Fruit fly (Drosophila melanogaster) whole organism, embryonic: Measurements from ENCODE around the gene CG10576.

Experiments used
- Abd-B ChIP-seq: fragments of 200-800 bp; sonication (Bioruptor generic); optimal IDR thresholded peaks from 2 replicates; lab custom pipeline; 2018; ENCODE audit warnings: missing biosample characterization, mild to moderate bottlenecking, missing genetic modification characterization, moderate library complexity
- Aef1 ChIP-seq: fragments of 200-800 bp; sonication (Bioruptor generic); IDR thresholded peaks from 3 replicates; pipeline ENCODE4 v1.3.6; 2022; ENCODE audit warnings: missing biosample characterization, missing genetic modification characterization
- B-H2 ChIP-seq: fragments of 200-800 bp; sonication (Bioruptor generic); optimal IDR thresholded peaks from 2 replicates; lab custom pipeline; 2018; ENCODE audit warnings: missing biosample characterization, mild to moderate bottlenecking, missing genetic modification characterization
- BtbVII ChIP-seq: fragments of 200-800 bp; sonication (Bioruptor generic); optimal IDR thresholded peaks from 3 replicates; lab custom pipeline; 2017; ENCODE audit warnings: missing biosample characterization, mild to moderate bottlenecking, missing genetic modification characterization
- Bteb2 ChIP-seq: fragments of 200-800 bp; sonication (Bioruptor generic); optimal IDR thresholded peaks from 2 replicates; lab custom pipeline; 2016; ENCODE audit warnings: missing biosample characterization, missing genetic modification characterization
- CG12071 ChIP-seq: fragments of 200-800 bp; sonication (Bioruptor generic); optimal IDR thresholded peaks from 3 replicates; lab custom pipeline; 2018; ENCODE audit warnings: missing biosample characterization, mild to moderate bottlenecking, missing genetic modification characterization
- CG13123 ChIP-seq: fragments of 200-800 bp; sonication (Bioruptor generic); optimal IDR thresholded peaks from 2 replicates; lab custom pipeline; 2016; ENCODE audit warnings: missing biosample characterization, missing genetic modification characterization
- CG13775 ChIP-seq: fragments of 200-800 bp; sonication (Bioruptor generic); optimal IDR thresholded peaks from 3 replicates; lab custom pipeline; 2017; ENCODE audit warnings: missing biosample characterization, mild to moderate bottlenecking, missing genetic modification characterization
- CG15269 ChIP-seq: fragments of 200-800 bp; sonication (Bioruptor generic); optimal IDR thresholded peaks from 2 replicates; lab custom pipeline; 2018; ENCODE audit warnings: missing biosample characterization, mild to moderate bottlenecking, missing genetic modification characterization, moderate library complexity
- CG17186 ChIP-seq: fragments of 200-800 bp; sonication (Bioruptor generic); optimal IDR thresholded peaks from 3 replicates; lab custom pipeline; 2017; ENCODE audit warnings: missing biosample characterization, missing genetic modification reagents, missing genetic modification characterization
- CG18764 ChIP-seq: fragments of 200-800 bp; sonication (Bioruptor generic); optimal IDR thresholded peaks from 3 replicates; lab custom pipeline; 2016; ENCODE audit warnings: missing biosample characterization, missing genetic modification characterization
- CG3065 ChIP-seq: fragments of 200-800 bp; sonication (Bioruptor generic); optimal IDR thresholded peaks from 2 replicates; lab custom pipeline; 2016; ENCODE audit warnings: missing biosample characterization, missing genetic modification characterization
- CG31441 ChIP-seq: fragments of 200-800 bp; sonication (Bioruptor generic); IDR thresholded peaks from 2 replicates; pipeline ENCODE4 v1.3.6; 2022; ENCODE audit warnings: missing biosample characterization, missing genetic modification characterization
- CG3995 ChIP-seq: fragments of 200-800 bp; sonication (Bioruptor generic); optimal IDR thresholded peaks from 3 replicates; lab custom pipeline; 2016; ENCODE audit warnings: missing biosample characterization, missing genetic modification characterization
- CG4282 ChIP-seq: fragments of 200-800 bp; sonication (Bioruptor generic); optimal IDR thresholded peaks from 2 replicates; lab custom pipeline; 2016; ENCODE audit warnings: missing biosample characterization, missing genetic modification characterization
- CG7372 ChIP-seq: fragments of 200-800 bp; sonication (Bioruptor generic); IDR thresholded peaks from 2 replicates; pipeline ENCODE4 v1.3.6; 2022; ENCODE audit warnings: missing biosample characterization, missing genetic modification characterization
- CG7963 ChIP-seq: fragments of 200-800 bp; sonication (Bioruptor generic); IDR thresholded peaks from 3 replicates; pipeline ENCODE4 v1.3.6; 2022; ENCODE audit warnings: missing biosample characterization, missing genetic modification characterization; ENCODE audit not compliant: partially characterized antibody
- CG7987 ChIP-seq: fragments of 200-800 bp; sonication (Bioruptor generic); optimal IDR thresholded peaks from 2 replicates; lab custom pipeline; 2018; ENCODE audit warnings: missing biosample characterization, mild to moderate bottlenecking, missing genetic modification characterization, moderate library complexity
- Doc3 ChIP-seq: fragments of 200-800 bp; sonication (Bioruptor generic); IDR thresholded peaks from 3 replicates; pipeline ENCODE4 v1.3.6; 2022; ENCODE audit warnings: missing biosample characterization, missing genetic modification characterization; ENCODE audit not compliant: partially characterized antibody
- Fer3 ChIP-seq: fragments of 200-800 bp; sonication (Bioruptor generic); optimal IDR thresholded peaks from 2 replicates; lab custom pipeline; 2018; ENCODE audit warnings: missing biosample characterization, mild to moderate bottlenecking, missing genetic modification characterization, moderate library complexity
- GATAe ChIP-seq: fragments of 200-800 bp; sonication (Bioruptor generic); conservative IDR thresholded peaks from 2 replicates; pipeline ENCODE4 v1.3.6; 2022; ENCODE audit warnings: missing biosample characterization, missing genetic modification characterization
- HLH3B ChIP-seq: fragments of 200-800 bp; sonication (Bioruptor generic); IDR thresholded peaks from 2 replicates; pipeline ENCODE4 v1.3.6; 2022; ENCODE audit warnings: missing biosample characterization, missing genetic modification characterization
- Hey ChIP-seq: fragments of 200-800 bp; sonication (Bioruptor generic); optimal IDR thresholded peaks from 3 replicates; lab custom pipeline; 2018; ENCODE audit warnings: missing biosample characterization, mild to moderate bottlenecking, missing genetic modification characterization
- Hr78 ChIP-seq, 2 experiments: fragments of 200-800 bp in 1 of 2; fragments of >200 bp in 1 of 2; sonication (Bioruptor generic) in 1 of 2; optimal IDR thresholded peaks; 2 replicates each; lab custom pipeline; 2017 to 2019; ENCODE audit warnings: missing biosample characterization in 2 of 2, missing genetic modification characterization in 2 of 2, mild to moderate bottlenecking in 1 of 2, moderate library complexity in 1 of 2
- Lim3 ChIP-seq: fragments of 200-800 bp; sonication (Bioruptor generic); IDR thresholded peaks from 2 replicates; pipeline ENCODE4 v1.3.6; 2022; ENCODE audit warnings: missing biosample characterization, missing genetic modification characterization
- MBD-R2 ChIP-seq: fragments of 200-800 bp; sonication (Bioruptor generic); IDR thresholded peaks from 2 replicates; pipeline ENCODE4 v1.3.6; 2022; ENCODE audit warnings: missing biosample characterization, missing genetic modification characterization
- Meics ChIP-seq: fragments of 200-800 bp; sonication (Bioruptor generic); optimal IDR thresholded peaks from 2 replicates; lab custom pipeline; 2017; ENCODE audit warnings: missing biosample characterization, mild to moderate bottlenecking, missing genetic modification characterization
- NFAT ChIP-seq: fragments of 200-800 bp; sonication (Bioruptor generic); IDR thresholded peaks from 2 replicates; pipeline ENCODE4 v1.3.6; 2022; ENCODE audit warnings: missing biosample characterization, missing genetic modification characterization
- Nf-YB ChIP-seq: fragments of 200-800 bp; sonication (Bioruptor generic); optimal IDR thresholded peaks from 3 replicates; lab custom pipeline; 2019; ENCODE audit warnings: missing biosample characterization, mild to moderate bottlenecking, missing genetic modification characterization, moderate library complexity
- Vsx1 ChIP-seq: fragments of 200-800 bp; sonication (Bioruptor generic); optimal IDR thresholded peaks from 2 replicates; lab custom pipeline; 2017; ENCODE audit warnings: missing biosample characterization, mild to moderate bottlenecking, missing genetic modification characterization, missing genetic modification reagents
- ato ChIP-seq: fragments of 200-800 bp; sonication (Bioruptor generic); IDR thresholded peaks from 2 replicates; pipeline ENCODE4 v1.3.6; 2022; ENCODE audit warnings: missing biosample characterization, missing genetic modification characterization; ENCODE audit not compliant: partially characterized antibody
- corto ChIP-seq: fragments of 200-800 bp; sonication (Bioruptor generic); optimal IDR thresholded peaks from 2 replicates; lab custom pipeline; 2016; ENCODE audit warnings: missing biosample characterization, mild to moderate bottlenecking, missing genetic modification characterization, moderate library complexity
- cwo ChIP-seq: fragments of 200-800 bp; sonication (Bioruptor generic); optimal IDR thresholded peaks from 3 replicates; lab custom pipeline; 2017; ENCODE audit warnings: missing biosample characterization, missing genetic modification characterization, mild to moderate bottlenecking, moderate library complexity, missing genetic modification reagents
- gce ChIP-seq: fragments of 200-800 bp; sonication (Bioruptor generic); IDR thresholded peaks from 3 replicates; pipeline ENCODE4 v1.3.6; 2022; ENCODE audit warnings: missing biosample characterization, missing genetic modification characterization
- gcm2 ChIP-seq: fragments of 200-800 bp; sonication (Bioruptor generic); optimal IDR thresholded peaks from 2 replicates; lab custom pipeline; 2016; ENCODE audit warnings: missing biosample characterization, missing genetic modification characterization
- gsb-n ChIP-seq: fragments of 200-800 bp; sonication (Bioruptor generic); optimal IDR thresholded peaks from 3 replicates; lab custom pipeline; 2018; ENCODE audit warnings: missing biosample characterization, mild to moderate bottlenecking, missing genetic modification characterization
- jing ChIP-seq: fragments of 200-800 bp; sonication (Bioruptor generic); optimal IDR thresholded peaks from 2 replicates; lab custom pipeline; 2018; ENCODE audit warnings: missing biosample characterization, mild to moderate bottlenecking, missing genetic modification characterization
- kah ChIP-seq: fragments of 200-800 bp; sonication (Bioruptor generic); optimal IDR thresholded peaks from 2 replicates; lab custom pipeline; 2018; ENCODE audit warnings: missing biosample characterization, mild to moderate bottlenecking, missing genetic modification characterization
- kay ChIP-seq: fragments of 200-800 bp; sonication (Bioruptor generic); optimal IDR thresholded peaks from 2 replicates; lab custom pipeline; 2016; ENCODE audit warnings: missing biosample characterization, missing genetic modification characterization
- lab ChIP-seq: fragments of 200-800 bp; sonication (Bioruptor generic); optimal IDR thresholded peaks from 3 replicates; lab custom pipeline; 2017; ENCODE audit warnings: missing biosample characterization, missing genetic modification characterization, mild to moderate bottlenecking, moderate library complexity, missing genetic modification reagents
- lbe ChIP-seq: fragments of 200-800 bp; sonication (Bioruptor generic); optimal IDR thresholded peaks from 2 replicates; lab custom pipeline; 2016; ENCODE audit warnings: missing biosample characterization, mild to moderate bottlenecking, missing genetic modification characterization
- mam ChIP-seq: fragments of 200-800 bp; sonication (Bioruptor generic); optimal IDR thresholded peaks from 3 replicates; lab custom pipeline; 2016; ENCODE audit warnings: missing biosample characterization, missing genetic modification characterization
- org-1 ChIP-seq: fragments of 200-800 bp; sonication (Bioruptor generic); optimal IDR thresholded peaks from 2 replicates; lab custom pipeline; 2017; ENCODE audit warnings: missing biosample characterization, missing genetic modification characterization
- otp ChIP-seq: fragments of 200-800 bp; sonication (Bioruptor generic); IDR thresholded peaks from 3 replicates; pipeline ENCODE4, ENCODE4 v1.3.6; 2022; ENCODE audit warnings: missing biosample characterization, missing genetic modification characterization
- pho ChIP-seq: fragments of 200-800 bp; sonication (Bioruptor generic); optimal IDR thresholded peaks from 2 replicates; lab custom pipeline; 2016; ENCODE audit warnings: missing biosample characterization, missing genetic modification characterization
- pum ChIP-seq: fragments of 200-800 bp; sonication (Bioruptor generic); optimal IDR thresholded peaks from 2 replicates; lab custom pipeline; 2016; ENCODE audit warnings: missing biosample characterization, missing genetic modification characterization
- sd ChIP-seq: fragments of 200-800 bp; sonication (Bioruptor generic); optimal IDR thresholded peaks from 3 replicates; lab custom pipeline; 2018; ENCODE audit warnings: missing biosample characterization, mild to moderate bottlenecking, missing genetic modification characterization, moderate library complexity
- sisA ChIP-seq: fragments of 200-800 bp; sonication (Bioruptor generic); IDR thresholded peaks from 2 replicates; pipeline ENCODE4 v1.3.6; 2022; ENCODE audit warnings: missing biosample characterization, missing genetic modification characterization
- stwl ChIP-seq: fragments of 200-800 bp; sonication (Bioruptor generic); optimal IDR thresholded peaks from 3 replicates; lab custom pipeline; 2018; ENCODE audit warnings: missing biosample characterization, mild to moderate bottlenecking, missing genetic modification characterization, moderate library complexity
- twi ChIP-seq: fragments of 200-800 bp; optimal IDR thresholded peaks from 2 replicates; lab custom pipeline; 2019; ENCODE audit warnings: missing biosample characterization, mild to moderate bottlenecking, missing genetic modification characterization, moderate library complexity
- zf30C ChIP-seq: fragments of 200-800 bp; sonication (Bioruptor generic); optimal IDR thresholded peaks from 3 replicates; lab custom pipeline; 2018; ENCODE audit warnings: missing biosample characterization, mild to moderate bottlenecking, missing genetic modification characterization
- zfh1 ChIP-seq: fragments of 200-800 bp; sonication (Bioruptor generic); IDR thresholded peaks from 3 replicates; pipeline ENCODE4 v1.3.6; 2022; ENCODE audit warnings: missing biosample characterization, missing genetic modification characterization

CG10576 gene

DNA sequence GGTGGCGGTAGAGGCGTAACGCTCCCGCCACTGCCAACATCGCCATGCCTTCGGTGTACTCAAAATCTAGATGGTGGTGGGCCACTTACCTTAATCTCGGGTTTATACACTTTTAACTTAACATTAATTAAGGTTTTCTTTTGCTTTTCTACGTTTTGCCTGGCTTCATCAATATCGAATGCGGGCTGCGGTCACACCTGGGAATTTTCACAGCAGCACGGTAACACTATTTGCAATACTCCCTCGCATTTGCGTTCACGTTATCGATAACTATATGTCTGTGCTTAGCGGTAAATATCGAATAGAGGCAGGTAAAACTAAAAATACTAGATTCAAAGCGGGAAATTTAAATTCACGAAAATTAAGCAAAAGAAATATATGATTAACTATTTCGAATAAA, 28.5 kb upstream of the CG10576 start, which contains the start of gene Bre1 (continued):
- TF ChIP-seq mam (GFP tag; lab: Kevin White, UChicago) (no peak), CG3995 (GFP tag; lab: Kevin White, UChicago) (peak; percentile 55), Hr78 (GFP tag; optimal IDR thresholded peaks at IDR 0.05; lab: Kevin White, UChicago) (no peak), Lim3 (no peak), jing (GFP tag; lab: Kevin White, UChicago) (no peak), HLH3B (GFP tag; lab: Robert Waterston, UW) (no peak), kay (no peak), lbe (GFP tag; lab: Kevin White, UChicago) (no peak), Doc3 (GFP tag; lab: Robert Waterston, UW) (peak; percentile 62), Aef1 (GFP tag; lab: Robert Waterston, UW) (no peak), pho (GFP tag; lab: Kevin White, UChicago) (no peak), Fer3 (no peak), CG12071 (GFP tag; lab: Kevin White, UChicago) (no peak), B-H2 (GFP tag; lab: Kevin White, UChicago) (peak; percentile 11), lab (GFP tag; lab: Kevin White, UChicago) (no peak), gsb-n (no peak), sd (tag; lab: Kevin White, UChicago) (peak; percentile 87), zf30C (GFP tag; lab: Kevin White, UChicago) (no peak), CG7987 (GFP tag; lab: Kevin White, UChicago) (no peak), Bteb2 (GFP tag; lab: Kevin White, UChicago) (no peak), pum (GFP tag; lab: Kevin White, UChicago) (no peak), zfh1 (GFP tag; lab: Robert Waterston, UW) (no peak), otp (GFP tag; lab: Robert Waterston, UW) (no peak), Nf-YB (GFP tag; lab: Kevin White, UChicago) (no peak), GATAe (GFP tag; lab: Robert Waterston, UW) (no peak), CG17186 (GFP tag; lab: Kevin White, UChicago) (peak; percentile 48), BtbVII (GFP tag; lab: Kevin White, UChicago) (no peak), Vsx1 (no peak), CG13123 (GFP tag; lab: Kevin White, UChicago) (no peak), Meics (GFP tag; lab: Kevin White, UChicago) (no peak), twi (tag; lab: Kevin White, UChicago) (no peak), gcm2 (GFP tag; lab: Kevin White, UChicago) (no peak), corto (no peak), gce (no peak), cwo (GFP tag; lab: Kevin White, UChicago) (no peak), sisA (GFP tag; lab: Robert Waterston, UW) (no peak), CG7372 (GFP tag; lab: Robert Waterston, UW) (no peak), stwl (tag; lab: Kevin White, UChicago) (peak; percentile 78), CG7963 (peak; percentile 53; the same call in 1 of the 3 replicates), NFAT (GFP tag; lab: Robert Waterston, UW) (no peak), MBD-R2 (GFP tag; lab: Robert Waterston, UW) (peak; percentile 82), ato (GFP tag; lab: Robert Waterston, UW) (no peak), CG31441 (no peak), kah (GFP tag; lab: Kevin White, UChicago) (no peak), CG18764 (no peak), CG13775 (GFP tag; lab: Kevin White, UChicago) (no peak), org-1 (GFP tag; lab: Kevin White, UChicago) (no peak), CG15269 (tag; lab: Kevin White, UChicago) (no peak), Abd-B (no peak), Hey (tag; lab: Kevin White, UChicago) (no peak), CG3065 (no peak), CG4282 (GFP tag; lab: Kevin White, UChicago) (no peak)
